Worm (Caenorhabditis elegans) whole organism, L2 larva: ENCODE measurements around the gene R08B4.3.

Experiments
- C34F6.9 ChIP-seq: fragments of 150-350 bp; optimal IDR thresholded peaks from 2 replicates; lab custom pipeline; 2014; ENCODE audit warnings: missing biosample characterization, missing genetic modification characterization
- F13H6.1 ChIP-seq: sonication (generic microtip); optimal IDR thresholded peaks from 2 replicates; lab custom pipeline; 2016; ENCODE audit warnings: missing genetic modification characterization, missing compliant biosample characterization
- R02D3.7 ChIP-seq: fragments of 150-350 bp; optimal IDR thresholded peaks from 2 replicates; lab custom pipeline; 2014; ENCODE audit warnings: missing biosample characterization, missing genetic modification characterization
- Y55F3AM.14 ChIP-seq: fragments of 200-800 bp; sonication (Bioruptor generic); optimal IDR thresholded peaks from 2 replicates; lab custom pipeline; 2018; ENCODE audit warnings: mild to moderate bottlenecking, missing genetic modification characterization, missing compliant biosample characterization
- ZK546.5 ChIP-seq: sonication (generic microtip); optimal IDR thresholded peaks from 2 replicates; lab custom pipeline; 2017; ENCODE audit warnings: missing biosample characterization, missing genetic modification characterization
- alr-1 ChIP-seq: fragments of 150-350 bp; optimal IDR thresholded peaks from 2 replicates; lab custom pipeline; 2014; ENCODE audit warnings: missing biosample characterization, missing genetic modification characterization
- aly-2 ChIP-seq: fragments of 150-350 bp; optimal IDR thresholded peaks from 2 replicates; lab custom pipeline; 2014; ENCODE audit warnings: missing biosample characterization, missing genetic modification characterization
- ama-1 ChIP-seq: fragments of 150-350 bp; optimal IDR thresholded peaks from 2 replicates; lab custom pipeline; 2018; ENCODE audit warnings: inconsistent platforms
- blmp-1 ChIP-seq: sonication (generic microtip); optimal IDR thresholded peaks from 2 replicates; lab custom pipeline; 2017; ENCODE audit warnings: missing genetic modification characterization, mild to moderate bottlenecking, missing compliant biosample characterization, antibody characterized with exemption, moderate library complexity; ENCODE audit not compliant: insufficient read depth
- ceh-16 ChIP-seq: fragments of 150-350 bp; optimal IDR thresholded peaks from 2 replicates; lab custom pipeline; 2014; ENCODE audit warnings: missing biosample characterization, missing genetic modification characterization
- ceh-82 ChIP-seq: fragments of 150-350 bp; optimal IDR thresholded peaks from 2 replicates; lab custom pipeline; 2014; ENCODE audit warnings: missing biosample characterization, missing genetic modification characterization
- crh-2 ChIP-seq: sonication (generic microtip); optimal IDR thresholded peaks from 2 replicates; lab custom pipeline; 2017; ENCODE audit warnings: missing biosample characterization, missing genetic modification characterization
- dmd-4 ChIP-seq: sonication (generic microtip); optimal IDR thresholded peaks from 2 replicates; lab custom pipeline; 2017; ENCODE audit warnings: missing biosample characterization, missing genetic modification characterization
- egl-27 ChIP-seq: sonication (generic microtip); optimal IDR thresholded peaks from 3 replicates; lab custom pipeline; 2017; ENCODE audit warnings: missing biosample characterization, missing genetic modification reagents, missing genetic modification characterization
- elt-1 ChIP-seq: fragments of 150-350 bp; optimal IDR thresholded peaks from 2 replicates; lab custom pipeline; 2014; ENCODE audit warnings: missing biosample characterization, missing genetic modification characterization
- elt-3 ChIP-seq: sonication (generic microtip); optimal IDR thresholded peaks from 2 replicates; lab custom pipeline; 2017; ENCODE audit warnings: missing biosample characterization, missing genetic modification characterization
- fos-1 ChIP-seq: fragments of 150-350 bp; optimal IDR thresholded peaks from 2 replicates; lab custom pipeline; 2014; ENCODE audit warnings: missing biosample characterization, missing genetic modification characterization
- gmeb-1 ChIP-seq: fragments of 150-350 bp; optimal IDR thresholded peaks from 2 replicates; lab custom pipeline; 2014; ENCODE audit warnings: missing biosample characterization, missing genetic modification characterization
- lin-11 ChIP-seq: fragments of 150-350 bp; sonication (generic microtip); optimal IDR thresholded peaks from 2 replicates; lab custom pipeline; 2014; ENCODE audit warnings: missing biosample characterization, missing genetic modification characterization, inconsistent platforms, mixed read lengths
- lin-13 ChIP-seq: fragments of 150-350 bp; optimal IDR thresholded peaks from 2 replicates; lab custom pipeline; 2014; ENCODE audit warnings: missing biosample characterization, missing genetic modification reagents, missing genetic modification characterization
- lin-39 ChIP-seq: fragments of 150-350 bp; optimal IDR thresholded peaks from 2 replicates; lab custom pipeline; 2014; ENCODE audit warnings: missing biosample characterization, missing genetic modification reagents, missing genetic modification characterization
- lsy-2 ChIP-seq, 2 experiments: fragments of 150-350 bp in 1 of 2; sonication (generic microtip) in 1 of 2; optimal IDR thresholded peaks; 2 replicates each; lab custom pipeline; 2014 to 2017; ENCODE audit warnings: missing biosample characterization in 2 of 2, missing genetic modification characterization in 2 of 2
- mab-5 ChIP-seq: fragments of 150-350 bp; optimal IDR thresholded peaks from 2 replicates; lab custom pipeline; 2014; ENCODE audit warnings: missing biosample characterization, missing genetic modification characterization
- mbf-1 ChIP-seq: sonication (generic microtip); optimal IDR thresholded peaks from 2 replicates; lab custom pipeline; 2017; ENCODE audit warnings: missing biosample characterization, missing genetic modification characterization
- mdl-1 ChIP-seq, 2 experiments: fragments of 150-350 bp in 1 of 2; sonication (generic microtip) in 1 of 2; optimal IDR thresholded peaks; 2 replicates each; lab custom pipeline; 2017; ENCODE audit warnings: missing biosample characterization in 2 of 2, missing genetic modification characterization in 2 of 2
- nhr-10 ChIP-seq: sonication (generic microtip); optimal IDR thresholded peaks from 2 replicates; lab custom pipeline; 2017; ENCODE audit warnings: missing biosample characterization, missing genetic modification characterization
- nhr-11 ChIP-seq: fragments of 150-350 bp; optimal IDR thresholded peaks from 2 replicates; lab custom pipeline; 2014; ENCODE audit warnings: missing biosample characterization, missing genetic modification characterization
- nhr-12 ChIP-seq: fragments of 150-350 bp; optimal IDR thresholded peaks from 2 replicates; lab custom pipeline; 2014; ENCODE audit warnings: missing biosample characterization, missing genetic modification characterization
- nhr-129 ChIP-seq: fragments of 150-350 bp; optimal IDR thresholded peaks from 2 replicates; lab custom pipeline; 2014; ENCODE audit warnings: missing biosample characterization, missing genetic modification characterization
- nhr-21 ChIP-seq: fragments of 150-350 bp; optimal IDR thresholded peaks from 2 replicates; lab custom pipeline; 2014; ENCODE audit warnings: missing biosample characterization, missing genetic modification characterization
- nhr-23 ChIP-seq: fragments of 150-350 bp; optimal IDR thresholded peaks from 2 replicates; lab custom pipeline; 2014; ENCODE audit warnings: missing biosample characterization, missing genetic modification reagents, missing genetic modification characterization
- nhr-237 ChIP-seq: fragments of 150-350 bp; optimal IDR thresholded peaks from 2 replicates; lab custom pipeline; 2014; ENCODE audit warnings: missing biosample characterization, missing genetic modification characterization
- nhr-25 ChIP-seq: fragments of 150-350 bp; sonication (generic microtip); optimal IDR thresholded peaks from 3 replicates; lab custom pipeline; 2014; ENCODE audit warnings: missing biosample characterization, missing genetic modification characterization
- nhr-6 ChIP-seq: fragments of 150-350 bp; optimal IDR thresholded peaks from 2 replicates; lab custom pipeline; 2014; ENCODE audit warnings: missing biosample characterization, missing genetic modification characterization
- nhr-77 ChIP-seq: fragments of 150-350 bp; optimal IDR thresholded peaks from 2 replicates; lab custom pipeline; 2014; ENCODE audit warnings: missing biosample characterization, missing genetic modification characterization
- peb-1 ChIP-seq: fragments of 150-350 bp; optimal IDR thresholded peaks from 2 replicates; lab custom pipeline; 2014; ENCODE audit warnings: missing biosample characterization, missing genetic modification characterization
- sem-4 ChIP-seq: fragments of 150-350 bp; optimal IDR thresholded peaks from 2 replicates; lab custom pipeline; 2014; ENCODE audit warnings: missing biosample characterization, missing genetic modification reagents, missing genetic modification characterization
- skn-1 ChIP-seq: sonication (generic microtip); optimal IDR thresholded peaks from 2 replicates; lab custom pipeline; 2017; ENCODE audit warnings: missing biosample characterization, missing genetic modification characterization
- sma-3 ChIP-seq: sonication (generic microtip); optimal IDR thresholded peaks from 2 replicates; lab custom pipeline; 2016; ENCODE audit warnings: missing genetic modification reagents, missing genetic modification characterization, missing compliant biosample characterization
- sma-9 ChIP-seq, 2 experiments: fragments of 150-350 bp in 1 of 2; sonication (generic microtip) in 1 of 2; optimal IDR thresholded peaks; 2 replicates each; lab custom pipeline; 2014 to 2016; ENCODE audit warnings: missing genetic modification characterization in 2 of 2, mild to moderate bottlenecking in 1 of 2, missing biosample characterization in 1 of 2, missing compliant biosample characterization in 1 of 2, missing genetic modification reagents in 1 of 2, moderate library complexity in 1 of 2
- snpc-4 ChIP-seq: fragments of 150-350 bp; optimal IDR thresholded peaks from 2 replicates; lab custom pipeline; 2014; ENCODE audit warnings: missing biosample characterization, missing genetic modification characterization
- unc-39 ChIP-seq: fragments of 150-350 bp; optimal IDR thresholded peaks from 2 replicates; lab custom pipeline; 2014; ENCODE audit warnings: missing biosample characterization, missing genetic modification characterization
- unc-55 ChIP-seq: fragments of 150-350 bp; sonication (generic microtip); optimal IDR thresholded peaks from 3 replicates; lab custom pipeline; 2014; ENCODE audit warnings: missing biosample characterization, missing genetic modification reagents, missing genetic modification characterization
- unc-62 ChIP-seq: fragments of 150-350 bp; optimal IDR thresholded peaks from 2 replicates; lab custom pipeline; 2014; ENCODE audit warnings: missing biosample characterization, missing genetic modification reagents, missing genetic modification characterization
- zag-1 ChIP-seq: fragments of 150-350 bp; optimal IDR thresholded peaks from 2 replicates; lab custom pipeline; 2014; ENCODE audit warnings: missing biosample characterization, missing genetic modification characterization
- ztf-1 ChIP-seq: fragments of 200-800 bp; sonication (Bioruptor generic); conservative IDR thresholded peaks from 2 replicates; pipeline ENCODE4 v1.3.6; 2022; ENCODE audit warnings: missing genetic modification characterization, missing compliant biosample characterization
- ztf-11 ChIP-seq: sonication (generic microtip); optimal IDR thresholded peaks from 2 replicates; lab custom pipeline; 2017; ENCODE audit warnings: missing biosample characterization, missing genetic modification characterization
- ztf-4 ChIP-seq: fragments of 150-350 bp; optimal IDR thresholded peaks from 2 replicates; lab custom pipeline; 2014; ENCODE audit warnings: missing biosample characterization, missing genetic modification characterization

The R08B4.3 gene

ce11 chrX:11093985-11094593, 26.7 kb downstream of the R08B4.3 start:
- peak; percentile 100 for TF ChIP-seq elt-3 (tag; lab: Kevin White, UChicago)
- TF ChIP-seq lin-11 (tag; lab: Kevin White, UChicago) = peak; percentile 100
- peak; percentile 61 for TF ChIP-seq alr-1 (tag; lab: Kevin White, UChicago)
- peak; percentile 100 for TF ChIP-seq nhr-237
- TF ChIP-seq unc-55 (GFP tag; lab: Kevin White, UChicago) = peak; percentile 100
- peak; percentile 99 for TF ChIP-seq unc-62 (GFP tag; lab: Kevin White, UChicago)
- TF ChIP-seq Y55F3AM.14 (GFP tag; lab: Kevin White, UChicago) = peak; percentile 97
- TF ChIP-seq skn-1 (tag; lab: Kevin White, UChicago) = peak; percentile 93
- peak; percentile 100 for TF ChIP-seq egl-27 (tag; lab: Kevin White, UChicago)
- peak; percentile 100 for TF ChIP-seq sma-3 (GFP tag; lab: Kevin White, UChicago)
- peak; percentile 54 for TF ChIP-seq elt-1 (tag; lab: Kevin White, UChicago)
- TF ChIP-seq aly-2 (tag; lab: Kevin White, UChicago) = peak; percentile 67
- peak; percentile 100 for TF ChIP-seq lin-39 (tag; lab: Kevin White, UChicago)
- TF ChIP-seq sma-9 (GFP tag; optimal IDR thresholded peaks at IDR 0.05; lab: Kevin White, UChicago) = peak; percentile 100
- peak; percentile 94 for TF ChIP-seq sma-9 (tag; optimal IDR thresholded peaks at IDR 0.05; lab: Kevin White, UChicago)
- TF ChIP-seq nhr-23 (tag; lab: Kevin White, UChicago) = peak; percentile 56
- TF ChIP-seq C34F6.9 (tag; lab: Kevin White, UChicago) = peak; percentile 100
- TF ChIP-seq ama-1 (lab: Kevin White, UChicago) = peak; percentile 66
- TF ChIP-seq unc-39 (tag; lab: Kevin White, UChicago) = peak; percentile 98
- TF ChIP-seq nhr-10 (tag; lab: Kevin White, UChicago) = peak; percentile 100
- peak; percentile 85 for TF ChIP-seq nhr-11 (tag; lab: Kevin White, UChicago)
- TF ChIP-seq snpc-4 = peak; percentile 94
- TF ChIP-seq mdl-1 (tag; optimal IDR thresholded peaks at IDR 0.05; lab: Kevin White, UChicago) = peak; percentile 95 to 97
- TF ChIP-seq blmp-1 (tag; lab: Kevin White, UChicago) = peak; percentile 88
- TF ChIP-seq R02D3.7 (tag; lab: Kevin White, UChicago) = peak; percentile 89
- TF ChIP-seq nhr-21 (tag; lab: Kevin White, UChicago) = peak; percentile 100
- peak; percentile 99 for TF ChIP-seq mab-5 (tag; lab: Kevin White, UChicago)
- TF ChIP-seq fos-1 (tag; lab: Kevin White, UChicago) = peak; percentile 100
- TF ChIP-seq ztf-4 (tag; lab: Kevin White, UChicago) = peak; percentile 99
- peak; percentile 100 for TF ChIP-seq F13H6.1 (tag; lab: Kevin White, UChicago)
- peak; percentile 84 for TF ChIP-seq ztf-11
- TF ChIP-seq dmd-4 (tag; lab: Kevin White, UChicago) = peak; percentile 85
- TF ChIP-seq lsy-2 (tag; optimal IDR thresholded peaks at IDR 0.05; lab: Kevin White, UChicago) = peak; percentile 97 to 98
- TF ChIP-seq sem-4 = peak; percentile 99
- TF ChIP-seq ceh-82 (tag; lab: Kevin White, UChicago) = peak; percentile 99
- peak; percentile 75 for TF ChIP-seq nhr-12 (tag; lab: Kevin White, UChicago)
- peak; percentile 82 for TF ChIP-seq mbf-1 (tag; lab: Kevin White, UChicago)
- peak; percentile 93; the same call in 1 of the 2 replicates for TF ChIP-seq ztf-1 (GFP tag; lab: Robert Waterston, UW)
- peak; percentile 100 for TF ChIP-seq zag-1 (tag; lab: Kevin White, UChicago)
- peak; percentile 99 for TF ChIP-seq nhr-25 (tag; lab: Kevin White, UChicago)
- TF ChIP-seq lin-13 (GFP tag; lab: Kevin White, UChicago) = peak; percentile 99
- TF ChIP-seq nhr-77 (tag; lab: Kevin White, UChicago) = peak; percentile 100
- peak; percentile 97 for TF ChIP-seq gmeb-1 (tag; lab: Kevin White, UChicago)
- peak; percentile 26 for TF ChIP-seq peb-1 (tag; lab: Kevin White, UChicago)
- peak; percentile 100 for TF ChIP-seq crh-2 (tag; lab: Kevin White, UChicago)
- TF ChIP-seq ZK546.5 (tag; lab: Kevin White, UChicago) = peak; percentile 90
- peak; percentile 99 for TF ChIP-seq nhr-6
- TF ChIP-seq ceh-16 (tag; lab: Kevin White, UChicago) = peak; percentile 95
- peak; percentile 100 for TF ChIP-seq nhr-129
